Worm (Caenorhabditis elegans) whole organism, L2 larva: ENCODE data around the gene ret-1.

Experiments used
- R02D3.7 ChIP-seq: fragments of 150-350 bp; optimal IDR thresholded peaks from 2 replicates; lab custom pipeline; 2014; ENCODE audit warnings: missing biosample characterization, missing genetic modification characterization
- Y55F3AM.14 ChIP-seq: fragments of 200-800 bp; sonication (Bioruptor generic); optimal IDR thresholded peaks from 2 replicates; lab custom pipeline; 2018; ENCODE audit warnings: mild to moderate bottlenecking, missing genetic modification characterization, missing compliant biosample characterization
- aly-2 ChIP-seq: fragments of 150-350 bp; optimal IDR thresholded peaks from 2 replicates; lab custom pipeline; 2014; ENCODE audit warnings: missing biosample characterization, missing genetic modification characterization
- ama-1 ChIP-seq: fragments of 150-350 bp; optimal IDR thresholded peaks from 2 replicates; lab custom pipeline; 2018; ENCODE audit warnings: inconsistent platforms
- ceh-82 ChIP-seq: fragments of 150-350 bp; optimal IDR thresholded peaks from 2 replicates; lab custom pipeline; 2014; ENCODE audit warnings: missing biosample characterization, missing genetic modification characterization
- dmd-4 ChIP-seq: sonication (generic microtip); optimal IDR thresholded peaks from 2 replicates; lab custom pipeline; 2017; ENCODE audit warnings: missing biosample characterization, missing genetic modification characterization
- egl-27 ChIP-seq: sonication (generic microtip); optimal IDR thresholded peaks from 3 replicates; lab custom pipeline; 2017; ENCODE audit warnings: missing biosample characterization, missing genetic modification reagents, missing genetic modification characterization
- lin-13 ChIP-seq: fragments of 150-350 bp; optimal IDR thresholded peaks from 2 replicates; lab custom pipeline; 2014; ENCODE audit warnings: missing biosample characterization, missing genetic modification reagents, missing genetic modification characterization
- lsy-2 ChIP-seq, 2 experiments: fragments of 150-350 bp in 1 of 2; sonication (generic microtip) in 1 of 2; optimal IDR thresholded peaks; 2 replicates each; lab custom pipeline; 2014 to 2017; ENCODE audit warnings: missing biosample characterization in 2 of 2, missing genetic modification characterization in 2 of 2
- mdl-1 ChIP-seq, 2 experiments: fragments of 150-350 bp in 1 of 2; sonication (generic microtip) in 1 of 2; optimal IDR thresholded peaks; 2 replicates each; lab custom pipeline; 2017; ENCODE audit warnings: missing biosample characterization in 2 of 2, missing genetic modification characterization in 2 of 2
- nhr-10 ChIP-seq: sonication (generic microtip); optimal IDR thresholded peaks from 2 replicates; lab custom pipeline; 2017; ENCODE audit warnings: missing biosample characterization, missing genetic modification characterization
- nhr-25 ChIP-seq: fragments of 150-350 bp; sonication (generic microtip); optimal IDR thresholded peaks from 3 replicates; lab custom pipeline; 2014; ENCODE audit warnings: missing biosample characterization, missing genetic modification characterization
- unc-62 ChIP-seq: fragments of 150-350 bp; optimal IDR thresholded peaks from 2 replicates; lab custom pipeline; 2014; ENCODE audit warnings: missing biosample characterization, missing genetic modification reagents, missing genetic modification characterization
- zag-1 ChIP-seq: fragments of 150-350 bp; optimal IDR thresholded peaks from 2 replicates; lab custom pipeline; 2014; ENCODE audit warnings: missing biosample characterization, missing genetic modification characterization

DNA sequence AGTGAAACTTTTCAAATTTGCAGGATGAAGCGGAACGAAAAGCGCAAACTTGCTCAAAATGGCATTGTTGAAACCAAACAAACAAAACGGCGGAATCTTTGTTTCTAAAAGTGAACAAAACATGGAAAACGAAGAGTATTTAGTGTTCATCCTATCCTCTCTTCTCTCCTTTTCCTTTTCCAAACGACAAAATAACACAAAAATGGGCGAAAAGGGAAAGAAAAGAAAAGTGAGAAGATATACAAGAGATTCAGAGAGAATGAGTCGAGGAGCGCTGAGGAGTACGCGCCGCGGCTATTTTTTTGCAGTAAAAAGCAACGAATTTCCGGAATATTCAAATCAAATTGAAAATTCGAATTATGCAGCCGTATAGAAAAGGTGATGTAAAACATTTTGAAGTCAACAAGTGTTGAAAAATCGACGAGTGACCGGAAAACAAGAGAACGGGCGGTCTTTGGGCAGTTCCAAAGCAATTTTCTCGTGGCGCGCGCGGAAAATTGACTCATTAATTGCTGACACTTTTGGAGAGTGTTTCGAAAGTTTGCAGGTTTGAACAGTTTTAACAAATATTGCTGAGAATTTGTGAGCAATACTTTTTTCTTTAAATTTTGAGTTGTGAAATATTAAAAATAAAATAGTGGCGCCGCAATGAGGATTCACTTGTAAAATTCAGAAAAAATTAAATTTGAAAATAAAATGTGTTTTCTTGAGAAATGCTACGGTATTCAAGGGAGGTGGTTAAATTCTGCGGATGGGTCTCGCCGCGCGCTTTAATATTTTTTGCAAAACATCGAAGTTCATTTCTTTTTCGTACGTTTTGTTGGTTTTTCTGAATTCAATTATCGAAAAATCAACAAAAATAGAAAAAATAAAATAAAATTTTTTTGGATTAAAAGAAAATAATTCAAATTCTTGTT is 11.9 kb downstream of the ret-1 start:
- no peak for TF ChIP-seq aly-2 (tag; lab: Kevin White, UChicago)
- no peak for TF ChIP-seq unc-62 (GFP tag; lab: Kevin White, UChicago)
- no peak for TF ChIP-seq nhr-25 (tag; lab: Kevin White, UChicago)
- no peak for TF ChIP-seq lin-13
- no peak for TF ChIP-seq nhr-10 (tag; lab: Kevin White, UChicago)
- TF ChIP-seq egl-27 (tag; lab: Kevin White, UChicago), result no peak
- TF ChIP-seq ceh-82 (tag; lab: Kevin White, UChicago), result no peak
- TF ChIP-seq ama-1 (lab: Kevin White, UChicago), result no peak
- no peak for TF ChIP-seq R02D3.7
- no peak for TF ChIP-seq mdl-1 (tag; optimal IDR thresholded peaks at IDR 0.05; lab: Kevin White, UChicago)
- TF ChIP-seq dmd-4 (tag; lab: Kevin White, UChicago), result no peak
- peak in 1 of 2 experiments; percentile 6 for TF ChIP-seq lsy-2 (tag; optimal IDR thresholded peaks at IDR 0.05; lab: Kevin White, UChicago)
- TF ChIP-seq zag-1, result no peak
- no peak for TF ChIP-seq Y55F3AM.14 (GFP tag; lab: Kevin White, UChicago)
